Worm (Caenorhabditis elegans) whole organism, L2 larva: ENCODE results near the gene hecd-1.

Experiments used
- C34F6.9 ChIP-seq: fragments of 150-350 bp; optimal IDR thresholded peaks from 2 replicates; lab custom pipeline; 2014; ENCODE audit warnings: missing biosample characterization, missing genetic modification characterization
- R02D3.7 ChIP-seq: fragments of 150-350 bp; optimal IDR thresholded peaks from 2 replicates; lab custom pipeline; 2014; ENCODE audit warnings: missing biosample characterization, missing genetic modification characterization
- Y55F3AM.14 ChIP-seq: fragments of 200-800 bp; sonication (Bioruptor generic); optimal IDR thresholded peaks from 2 replicates; lab custom pipeline; 2018; ENCODE audit warnings: mild to moderate bottlenecking, missing genetic modification characterization, missing compliant biosample characterization
- ZK546.5 ChIP-seq: sonication (generic microtip); optimal IDR thresholded peaks from 2 replicates; lab custom pipeline; 2017; ENCODE audit warnings: missing biosample characterization, missing genetic modification characterization
- ama-1 ChIP-seq: fragments of 150-350 bp; optimal IDR thresholded peaks from 2 replicates; lab custom pipeline; 2018; ENCODE audit warnings: inconsistent platforms
- blmp-1 ChIP-seq: sonication (generic microtip); optimal IDR thresholded peaks from 2 replicates; lab custom pipeline; 2017; ENCODE audit warnings: missing genetic modification characterization, mild to moderate bottlenecking, missing compliant biosample characterization, antibody characterized with exemption, moderate library complexity; ENCODE audit not compliant: insufficient read depth
- ceh-16 ChIP-seq: fragments of 150-350 bp; optimal IDR thresholded peaks from 2 replicates; lab custom pipeline; 2014; ENCODE audit warnings: missing biosample characterization, missing genetic modification characterization
- crh-2 ChIP-seq: sonication (generic microtip); optimal IDR thresholded peaks from 2 replicates; lab custom pipeline; 2017; ENCODE audit warnings: missing biosample characterization, missing genetic modification characterization
- egl-27 ChIP-seq: sonication (generic microtip); optimal IDR thresholded peaks from 3 replicates; lab custom pipeline; 2017; ENCODE audit warnings: missing biosample characterization, missing genetic modification reagents, missing genetic modification characterization
- elt-1 ChIP-seq: fragments of 150-350 bp; optimal IDR thresholded peaks from 2 replicates; lab custom pipeline; 2014; ENCODE audit warnings: missing biosample characterization, missing genetic modification characterization
- elt-3 ChIP-seq: sonication (generic microtip); optimal IDR thresholded peaks from 2 replicates; lab custom pipeline; 2017; ENCODE audit warnings: missing biosample characterization, missing genetic modification characterization
- fos-1 ChIP-seq: fragments of 150-350 bp; optimal IDR thresholded peaks from 2 replicates; lab custom pipeline; 2014; ENCODE audit warnings: missing biosample characterization, missing genetic modification characterization
- gmeb-1 ChIP-seq: fragments of 150-350 bp; optimal IDR thresholded peaks from 2 replicates; lab custom pipeline; 2014; ENCODE audit warnings: missing biosample characterization, missing genetic modification characterization
- lin-13 ChIP-seq: fragments of 150-350 bp; optimal IDR thresholded peaks from 2 replicates; lab custom pipeline; 2014; ENCODE audit warnings: missing biosample characterization, missing genetic modification reagents, missing genetic modification characterization
- lsy-2 ChIP-seq, 2 experiments: fragments of 150-350 bp in 1 of 2; sonication (generic microtip) in 1 of 2; optimal IDR thresholded peaks; 2 replicates each; lab custom pipeline; 2014 to 2017; ENCODE audit warnings: missing biosample characterization in 2 of 2, missing genetic modification characterization in 2 of 2
- mbf-1 ChIP-seq: sonication (generic microtip); optimal IDR thresholded peaks from 2 replicates; lab custom pipeline; 2017; ENCODE audit warnings: missing biosample characterization, missing genetic modification characterization
- mdl-1 ChIP-seq, 2 experiments: fragments of 150-350 bp in 1 of 2; sonication (generic microtip) in 1 of 2; optimal IDR thresholded peaks; 2 replicates each; lab custom pipeline; 2017; ENCODE audit warnings: missing biosample characterization in 2 of 2, missing genetic modification characterization in 2 of 2
- nhr-10 ChIP-seq: sonication (generic microtip); optimal IDR thresholded peaks from 2 replicates; lab custom pipeline; 2017; ENCODE audit warnings: missing biosample characterization, missing genetic modification characterization
- nhr-11 ChIP-seq: fragments of 150-350 bp; optimal IDR thresholded peaks from 2 replicates; lab custom pipeline; 2014; ENCODE audit warnings: missing biosample characterization, missing genetic modification characterization
- nhr-12 ChIP-seq: fragments of 150-350 bp; optimal IDR thresholded peaks from 2 replicates; lab custom pipeline; 2014; ENCODE audit warnings: missing biosample characterization, missing genetic modification characterization
- nhr-129 ChIP-seq: fragments of 150-350 bp; optimal IDR thresholded peaks from 2 replicates; lab custom pipeline; 2014; ENCODE audit warnings: missing biosample characterization, missing genetic modification characterization
- nhr-21 ChIP-seq: fragments of 150-350 bp; optimal IDR thresholded peaks from 2 replicates; lab custom pipeline; 2014; ENCODE audit warnings: missing biosample characterization, missing genetic modification characterization
- nhr-23 ChIP-seq: fragments of 150-350 bp; optimal IDR thresholded peaks from 2 replicates; lab custom pipeline; 2014; ENCODE audit warnings: missing biosample characterization, missing genetic modification reagents, missing genetic modification characterization
- nhr-237 ChIP-seq: fragments of 150-350 bp; optimal IDR thresholded peaks from 2 replicates; lab custom pipeline; 2014; ENCODE audit warnings: missing biosample characterization, missing genetic modification characterization
- nhr-25 ChIP-seq: fragments of 150-350 bp; sonication (generic microtip); optimal IDR thresholded peaks from 3 replicates; lab custom pipeline; 2014; ENCODE audit warnings: missing biosample characterization, missing genetic modification characterization
- nhr-6 ChIP-seq: fragments of 150-350 bp; optimal IDR thresholded peaks from 2 replicates; lab custom pipeline; 2014; ENCODE audit warnings: missing biosample characterization, missing genetic modification characterization
- nhr-77 ChIP-seq: fragments of 150-350 bp; optimal IDR thresholded peaks from 2 replicates; lab custom pipeline; 2014; ENCODE audit warnings: missing biosample characterization, missing genetic modification characterization
- sem-4 ChIP-seq: fragments of 150-350 bp; optimal IDR thresholded peaks from 2 replicates; lab custom pipeline; 2014; ENCODE audit warnings: missing biosample characterization, missing genetic modification reagents, missing genetic modification characterization
- skn-1 ChIP-seq: sonication (generic microtip); optimal IDR thresholded peaks from 2 replicates; lab custom pipeline; 2017; ENCODE audit warnings: missing biosample characterization, missing genetic modification characterization
- sma-3 ChIP-seq: sonication (generic microtip); optimal IDR thresholded peaks from 2 replicates; lab custom pipeline; 2016; ENCODE audit warnings: missing genetic modification reagents, missing genetic modification characterization, missing compliant biosample characterization
- sma-9 ChIP-seq, 2 experiments: fragments of 150-350 bp in 1 of 2; sonication (generic microtip) in 1 of 2; optimal IDR thresholded peaks; 2 replicates each; lab custom pipeline; 2014 to 2016; ENCODE audit warnings: missing genetic modification characterization in 2 of 2, mild to moderate bottlenecking in 1 of 2, missing biosample characterization in 1 of 2, missing compliant biosample characterization in 1 of 2, missing genetic modification reagents in 1 of 2, moderate library complexity in 1 of 2
- snpc-4 ChIP-seq: fragments of 150-350 bp; optimal IDR thresholded peaks from 2 replicates; lab custom pipeline; 2014; ENCODE audit warnings: missing biosample characterization, missing genetic modification characterization
- unc-39 ChIP-seq: fragments of 150-350 bp; optimal IDR thresholded peaks from 2 replicates; lab custom pipeline; 2014; ENCODE audit warnings: missing biosample characterization, missing genetic modification characterization
- unc-55 ChIP-seq: fragments of 150-350 bp; sonication (generic microtip); optimal IDR thresholded peaks from 3 replicates; lab custom pipeline; 2014; ENCODE audit warnings: missing biosample characterization, missing genetic modification reagents, missing genetic modification characterization
- unc-62 ChIP-seq: fragments of 150-350 bp; optimal IDR thresholded peaks from 2 replicates; lab custom pipeline; 2014; ENCODE audit warnings: missing biosample characterization, missing genetic modification reagents, missing genetic modification characterization
- zag-1 ChIP-seq: fragments of 150-350 bp; optimal IDR thresholded peaks from 2 replicates; lab custom pipeline; 2014; ENCODE audit warnings: missing biosample characterization, missing genetic modification characterization
- ztf-11 ChIP-seq: sonication (generic microtip); optimal IDR thresholded peaks from 2 replicates; lab custom pipeline; 2017; ENCODE audit warnings: missing biosample characterization, missing genetic modification characterization

hecd-1 gene

DNA sequence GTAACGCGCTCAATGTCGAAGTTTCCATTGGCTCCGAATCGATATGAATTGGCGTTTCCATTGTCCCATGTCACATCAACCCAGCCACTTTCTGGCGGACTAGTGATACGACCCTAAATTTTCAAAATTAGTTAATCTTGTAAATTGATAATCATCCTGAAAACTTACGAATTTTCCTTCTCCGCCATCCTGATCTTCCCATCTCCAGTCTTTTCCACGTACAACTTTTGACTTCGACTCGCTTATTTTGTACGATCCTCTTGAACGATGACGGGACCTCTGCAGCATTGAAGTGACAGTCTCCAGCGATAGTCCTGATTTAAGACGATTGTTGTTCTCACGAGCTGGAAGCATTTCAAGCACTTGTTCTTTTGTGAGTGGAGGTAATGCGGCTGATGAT lies 5.4 kb downstream of the hecd-1 start:
- TF ChIP-seq nhr-10 (tag; lab: Kevin White, UChicago) (no peak), crh-2 (no peak), unc-62 (GFP tag; lab: Kevin White, UChicago) (no peak), sma-3 (GFP tag; lab: Kevin White, UChicago) (no peak), zag-1 (no peak), fos-1 (tag; lab: Kevin White, UChicago) (no peak), snpc-4 (no peak), R02D3.7 (tag; lab: Kevin White, UChicago) (no peak), nhr-77 (no peak), lsy-2 (tag; optimal IDR thresholded peaks at IDR 0.05; lab: Kevin White, UChicago) (no peak), unc-39 (tag; lab: Kevin White, UChicago) (no peak), nhr-6 (no peak), ceh-16 (tag; lab: Kevin White, UChicago) (no peak), nhr-11 (tag; lab: Kevin White, UChicago) (no peak), unc-55 (GFP tag; lab: Kevin White, UChicago) (no peak), nhr-237 (tag; lab: Kevin White, UChicago) (no peak), lin-13 (no peak), C34F6.9 (tag; lab: Kevin White, UChicago) (no peak)

DNA sequence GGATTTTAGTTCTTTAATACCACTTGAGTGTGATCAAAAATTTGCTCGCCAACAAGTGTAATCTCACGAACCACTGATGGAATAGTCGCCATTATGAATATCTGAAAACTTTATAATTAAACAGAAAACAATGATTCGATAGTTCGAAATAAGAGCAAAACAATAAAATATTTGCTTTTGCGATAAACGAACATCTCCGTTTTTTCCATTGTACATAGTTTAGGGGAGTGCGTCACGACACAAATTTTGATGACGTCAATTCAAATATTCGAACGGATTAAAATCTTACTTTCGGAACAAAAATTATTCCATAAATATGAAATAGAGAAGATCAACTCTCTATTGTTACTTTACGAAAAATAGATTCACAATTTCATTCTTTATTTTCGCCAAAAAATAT lies 10.5 kb downstream of the hecd-1 start, which contains the start of gene mutd-1:
mutd-1 (minus strand) TSS at position 101 of the 400 bp plus-strand sequence.
- TF ChIP-seq Y55F3AM.14 (GFP tag; lab: Kevin White, UChicago) (no peak), crh-2 (no peak), mbf-1 (tag; lab: Kevin White, UChicago) (no peak), unc-39 (tag; lab: Kevin White, UChicago) (no peak), egl-27 (tag; lab: Kevin White, UChicago) (no peak), ceh-16 (tag; lab: Kevin White, UChicago) (no peak), sem-4 (tag; lab: Kevin White, UChicago) (no peak), snpc-4 (no peak), unc-62 (GFP tag; lab: Kevin White, UChicago) (no peak), nhr-10 (tag; lab: Kevin White, UChicago) (no peak), sma-9 (GFP tag; optimal IDR thresholded peaks at IDR 0.05; lab: Kevin White, UChicago) (no peak), sma-9 (tag; optimal IDR thresholded peaks at IDR 0.05; lab: Kevin White, UChicago) (no peak), elt-3 (tag; lab: Kevin White, UChicago) (no peak), ZK546.5 (tag; lab: Kevin White, UChicago) (no peak), ztf-11 (no peak), gmeb-1 (tag; lab: Kevin White, UChicago) (no peak), skn-1 (tag; lab: Kevin White, UChicago) (no peak)

DNA sequence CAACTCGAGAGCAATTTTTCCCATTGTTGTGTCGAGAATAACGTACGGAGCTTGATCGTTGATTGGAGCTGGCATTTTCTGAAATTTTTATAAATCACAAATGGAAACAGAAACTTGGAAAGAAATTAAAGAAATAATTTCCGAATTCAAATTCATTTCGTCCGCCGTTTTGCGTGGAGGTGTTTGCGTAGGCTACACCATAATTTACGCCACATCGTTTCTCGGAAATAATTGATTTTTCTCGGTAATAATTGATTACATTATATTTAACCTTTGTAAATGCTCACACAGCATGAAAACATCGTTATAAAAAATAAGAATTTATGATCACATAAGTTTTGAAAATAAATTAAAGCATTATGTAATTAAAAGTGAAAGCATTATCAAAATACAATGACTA lies 11.4 kb downstream of the hecd-1 start, which contains the start of gene cyn-12:
cyn-12 (minus strand) TSS at position 78 of the 400 bp plus-strand sequence.
- no peak for TF ChIP-seq sem-4 (tag; lab: Kevin White, UChicago)
- peak; percentile 33 for TF ChIP-seq C34F6.9 (tag; lab: Kevin White, UChicago)
- peak in 1 of 2 experiments; percentile 52 for TF ChIP-seq lsy-2 (tag; optimal IDR thresholded peaks at IDR 0.05; lab: Kevin White, UChicago)
- peak; percentile 9 for TF ChIP-seq gmeb-1 (tag; lab: Kevin White, UChicago)
- peak; percentile 37 for TF ChIP-seq sma-3 (GFP tag; lab: Kevin White, UChicago)

DNA sequence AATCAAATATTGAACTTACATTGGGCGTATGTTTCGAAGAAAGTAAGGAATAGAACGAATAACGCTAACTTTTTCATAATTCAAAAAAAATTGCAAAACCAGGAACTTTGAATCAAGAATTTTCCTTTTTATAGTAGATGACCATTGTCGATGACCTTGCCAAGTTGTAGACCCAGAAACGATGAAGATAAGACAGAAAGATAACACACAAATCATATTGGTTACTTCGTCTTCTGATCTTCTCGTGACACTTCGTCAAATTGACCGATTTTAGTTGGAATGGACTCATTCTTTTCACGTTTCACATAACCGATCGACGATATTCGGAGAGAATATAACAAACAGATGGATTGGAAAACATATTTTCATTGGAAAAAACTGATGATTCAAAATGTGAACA lies 12.7 kb downstream of the hecd-1 start, which contains the start of gene grsp-3:
grsp-3 (minus strand) TSS at position 149 of the 400 bp plus-strand sequence.
- no peak for TF ChIP-seq ztf-11
- no peak for TF ChIP-seq Y55F3AM.14 (GFP tag; lab: Kevin White, UChicago)
- peak; percentile 53 for TF ChIP-seq nhr-21 (tag; lab: Kevin White, UChicago)
- TF ChIP-seq sma-9 (GFP tag; optimal IDR thresholded peaks at IDR 0.05; lab: Kevin White, UChicago): peak; percentile 44
- TF ChIP-seq sma-9 (tag; optimal IDR thresholded peaks at IDR 0.05; lab: Kevin White, UChicago): no peak
- TF ChIP-seq skn-1 (tag; lab: Kevin White, UChicago): no peak
- TF ChIP-seq gmeb-1 (tag; lab: Kevin White, UChicago): no peak
- TF ChIP-seq sma-3 (GFP tag; lab: Kevin White, UChicago): peak; percentile 74
- no peak for TF ChIP-seq nhr-237 (tag; lab: Kevin White, UChicago)
- no peak for TF ChIP-seq nhr-12
- peak in 1 of 2 experiments; percentile 23 for TF ChIP-seq lsy-2 (tag; optimal IDR thresholded peaks at IDR 0.05; lab: Kevin White, UChicago)
- TF ChIP-seq elt-1 (tag; lab: Kevin White, UChicago): no peak
- no peak for TF ChIP-seq unc-62 (GFP tag; lab: Kevin White, UChicago)
- no peak for TF ChIP-seq unc-39 (tag; lab: Kevin White, UChicago)
- no peak for TF ChIP-seq nhr-23
- TF ChIP-seq crh-2: no peak
- peak; percentile 43 for TF ChIP-seq blmp-1 (tag; lab: Kevin White, UChicago)
- TF ChIP-seq snpc-4: no peak
- TF ChIP-seq lin-13: no peak
- TF ChIP-seq mdl-1 (tag; optimal IDR thresholded peaks at IDR 0.05; lab: Kevin White, UChicago): no peak
- TF ChIP-seq nhr-11 (tag; lab: Kevin White, UChicago): no peak
- peak; percentile 72 for TF ChIP-seq nhr-25 (tag; lab: Kevin White, UChicago)
- TF ChIP-seq ama-1 (lab: Kevin White, UChicago): no peak
- TF ChIP-seq nhr-129 (tag; lab: Kevin White, UChicago): peak; percentile 37
